Fruit fly (Drosophila melanogaster): ENCODE data around the gene chinmo.

Gene chinmo

DNA sequence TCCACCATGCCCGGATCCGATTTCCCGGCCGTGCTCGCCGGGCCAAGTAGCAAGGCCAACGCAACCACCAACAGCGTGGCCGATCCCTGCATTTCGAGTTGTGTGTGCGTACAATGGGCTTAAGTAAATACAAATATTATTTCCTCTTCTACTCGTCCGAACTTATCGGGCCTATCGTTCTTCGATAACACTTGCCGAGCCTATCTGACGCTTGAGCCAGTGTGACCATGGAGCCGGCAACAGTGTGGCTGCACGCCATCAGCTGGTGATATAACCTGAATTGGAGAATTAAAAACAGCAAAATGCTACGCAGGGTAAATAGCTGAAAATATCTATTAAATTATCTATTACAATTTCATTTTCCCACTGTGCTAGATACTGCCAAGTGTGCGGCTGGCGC is 59.2 kb downstream of the chinmo start, which contains the start of the genes CG17660 and mRpL48 (continued):
- TF ChIP-seq Scr (GFP tag; IDR thresholded peaks at IDR 0.05; ENCODE audit: partially characterized antibody), result peak; percentile 66
- peak in 1 of 2 experiments; percentile 13 for TF ChIP-seq bsh (GFP tag; optimal IDR thresholded peaks at IDR 0.05)
- 0 out of 3 replicates have a peak, but pooled peaks have one; percentile 34 for TF ChIP-seq CG2199 (GFP tag; IDR thresholded peaks at IDR 0.05)
- no peak for TF ChIP-seq ind (GFP tag; optimal IDR thresholded peaks at IDR 0.05)
- TF ChIP-seq Dp (GFP tag; optimal IDR thresholded peaks at IDR 0.05), result peak; percentile 51
- peak; percentile 45; the same call in 1 of the 2 replicates for TF ChIP-seq CG14014 (GFP tag; IDR thresholded peaks at IDR 0.05)
- TF ChIP-seq CTCF (GFP tag; optimal IDR thresholded peaks at IDR 0.05), result peak; percentile 11
- peak; percentile 6 for TF ChIP-seq unpg (GFP tag; optimal IDR thresholded peaks at IDR 0.05)
- TF ChIP-seq row (GFP tag; IDR thresholded peaks at IDR 0.05), result peak; percentile 39; the same call in 2 of the 3 replicates
- peak; percentile 23 for TF ChIP-seq tup (GFP tag; optimal IDR thresholded peaks at IDR 0.05)
- TF ChIP-seq MTF-1 (GFP tag; optimal IDR thresholded peaks at IDR 0.05; ENCODE audit: borderline replicate concordance), result peak; percentile 3
- no peak for TF ChIP-seq chm (GFP tag; IDR thresholded peaks at IDR 0.05)
- peak; percentile 52 for TF ChIP-seq inv (GFP tag; IDR thresholded peaks at IDR 0.05; ENCODE audit: partially characterized antibody)
- peak; percentile 18 for TF ChIP-seq ems (GFP tag; optimal IDR thresholded peaks at IDR 0.05)
- TF ChIP-seq Mrtf (GFP tag; IDR thresholded peaks at IDR 0.05), result peak; percentile 13; the same call in 1 of the 3 replicates
- TF ChIP-seq vnd (GFP tag; IDR thresholded peaks at IDR 0.05; ENCODE audit: partially characterized antibody), result peak; percentile 74
- 0 out of 2 replicates have a peak, but pooled peaks have one; percentile 14 for TF ChIP-seq CG32767 (GFP tag; IDR thresholded peaks at IDR 0.05)
- peak; percentile 25 for TF ChIP-seq grau (tag; optimal IDR thresholded peaks at IDR 0.05)
- TF ChIP-seq Eip74EF (GFP tag; optimal IDR thresholded peaks at IDR 0.05), result peak in 1 of 2 experiments; percentile 42
- TF ChIP-seq Lhr (GFP tag; optimal IDR thresholded peaks at IDR 0.05), result peak; percentile 22
- TF ChIP-seq Dad (GFP tag; optimal IDR thresholded peaks at IDR 0.05), result no peak
- TF ChIP-seq sens (GFP tag), result peak; percentile 89
- no peak for TF ChIP-seq CG9727 (GFP tag; optimal IDR thresholded peaks at IDR 0.05)
- TF ChIP-seq CG2712 (tag; optimal IDR thresholded peaks at IDR 0.05), result no peak
- peak; percentile 62; the same call in 1 of the 2 replicates for TF ChIP-seq sna (GFP tag; IDR thresholded peaks at IDR 0.05; ENCODE audit: partially characterized antibody)
- TF ChIP-seq fu2 (GFP tag; optimal IDR thresholded peaks at IDR 0.05), result no peak
- TF ChIP-seq CG10979 (tag; optimal IDR thresholded peaks at IDR 0.05), result peak; percentile 1
- no peak for TF ChIP-seq pros (GFP tag; optimal IDR thresholded peaks at IDR 0.05)
- TF ChIP-seq Dref (GFP tag; IDR thresholded peaks at IDR 0.05), result peak; percentile 95
- TF ChIP-seq ftz-f1 (GFP tag; optimal IDR thresholded peaks at IDR 0.05), result peak; percentile 47
- TF ChIP-seq Fer1 (GFP tag; optimal IDR thresholded peaks at IDR 0.05), result peak; percentile 41
- TF ChIP-seq CG9437 (GFP tag; optimal IDR thresholded peaks at IDR 0.05), result peak; percentile 32
- peak; percentile 41 for TF ChIP-seq dm (GFP tag; optimal IDR thresholded peaks at IDR 0.05)
- TF ChIP-seq disco-r (GFP tag; optimal IDR thresholded peaks at IDR 0.05), result peak; percentile 7
- TF ChIP-seq CG6689 (GFP tag; IDR thresholded peaks at IDR 0.05), result no peak
- TF ChIP-seq CG34376 (GFP tag; optimal IDR thresholded peaks at IDR 0.05), result peak; percentile 33
- no peak for TF ChIP-seq ttk (GFP tag; IDR thresholded peaks at IDR 0.05)
- TF ChIP-seq CG1603 (tag; optimal IDR thresholded peaks at IDR 0.05), result peak; percentile 86
- TF ChIP-seq gce (GFP tag; IDR thresholded peaks at IDR 0.05), result no peak
- peak; percentile 35 for TF ChIP-seq pho (GFP tag; optimal IDR thresholded peaks at IDR 0.05)
- TF ChIP-seq gfzf (GFP tag; optimal IDR thresholded peaks at IDR 0.05), result peak; percentile 72
- no peak for TF ChIP-seq Side (GFP tag; optimal IDR thresholded peaks at IDR 0.05)
- no peak for TF ChIP-seq Doc2 (GFP tag; IDR thresholded peaks at IDR 0.05)
- TF ChIP-seq knrl (GFP tag; IDR thresholded peaks at IDR 0.05; ENCODE audit: partially characterized antibody), result peak; percentile 60; the same call in 2 of the 3 replicates
- TF ChIP-seq exex (tag; optimal IDR thresholded peaks at IDR 0.05), result peak; percentile 10
- TF ChIP-seq ci (GFP tag; IDR thresholded peaks at IDR 0.05), result peak; percentile 63; the same call in 2 of the 3 replicates
- peak; percentile 27; the same call in 1 of the 2 replicates for TF ChIP-seq sob (GFP tag; IDR thresholded peaks at IDR 0.05)
- peak; percentile 89 for TF ChIP-seq CG4617 (GFP tag; optimal IDR thresholded peaks at IDR 0.05; ENCODE audit: borderline replicate concordance)
- TF ChIP-seq CG4404 (GFP tag; IDR thresholded peaks at IDR 0.05), result no peak
- TF ChIP-seq maf-S (GFP tag; optimal IDR thresholded peaks at IDR 0.05), result no peak
